Fruit fly (Drosophila melanogaster) whole organism, prepupa: ENCODE measurements around the gene Pif1.

Source experiments
- Blimp-1 ChIP-seq: fragments of 200-800 bp; sonication (Bioruptor generic); optimal IDR thresholded peaks from 3 replicates; lab custom pipeline; 2017; ENCODE audit warnings: missing biosample characterization, missing genetic modification characterization, mild to moderate bottlenecking, moderate library complexity, missing genetic modification reagents
- CG10631 ChIP-seq: fragments of 200-800 bp; sonication (Bioruptor generic); optimal IDR thresholded peaks from 2 replicates; lab custom pipeline; 2016; ENCODE audit warnings: missing biosample characterization, missing genetic modification characterization
- CG10669 ChIP-seq: fragments of 200-800 bp; sonication (Bioruptor generic); optimal IDR thresholded peaks from 3 replicates; lab custom pipeline; 2018; ENCODE audit warnings: missing biosample characterization, mild to moderate bottlenecking, missing genetic modification characterization, moderate library complexity
- CG11762 ChIP-seq: fragments of 200-800 bp; sonication (Bioruptor generic); optimal IDR thresholded peaks from 3 replicates; lab custom pipeline; 2016; ENCODE audit warnings: missing biosample characterization, missing genetic modification characterization; ENCODE audit not compliant: insufficient read depth
- CG11902 ChIP-seq: fragments of 200-800 bp; sonication (Bioruptor generic); optimal IDR thresholded peaks from 3 replicates; lab custom pipeline; 2016; ENCODE audit warnings: missing biosample characterization, missing genetic modification characterization
- CG15336 ChIP-seq: fragments of 200-800 bp; sonication (Bioruptor generic); IDR thresholded peaks from 2 replicates; pipeline ENCODE4 v1.3.6; 2022; ENCODE audit warnings: missing biosample characterization, missing genetic modification characterization
- CG1621 ChIP-seq: fragments of 200-800 bp; sonication (Bioruptor generic); optimal IDR thresholded peaks from 3 replicates; lab custom pipeline; 2018; ENCODE audit warnings: missing biosample characterization, mild to moderate bottlenecking, missing genetic modification characterization
- CG3032 ChIP-seq: fragments of 200-800 bp; optimal IDR thresholded peaks from 2 replicates; lab custom pipeline; 2019; ENCODE audit warnings: missing biosample characterization, mild to moderate bottlenecking, missing genetic modification characterization, moderate library complexity
- CG31627 ChIP-seq: fragments of 200-800 bp; sonication (Bioruptor generic); optimal IDR thresholded peaks from 3 replicates; lab custom pipeline; 2016; ENCODE audit warnings: missing biosample characterization, missing genetic modification characterization
- CG32006 ChIP-seq: fragments of 200-800 bp; sonication (Bioruptor generic); optimal IDR thresholded peaks from 3 replicates; lab custom pipeline; 2017; ENCODE audit warnings: missing biosample characterization, mild to moderate bottlenecking, missing genetic modification characterization
- CG34406 ChIP-seq: fragments of 200-800 bp; sonication (Bioruptor generic); optimal IDR thresholded peaks from 3 replicates; lab custom pipeline; 2016; ENCODE audit warnings: missing biosample characterization, missing genetic modification characterization
- CG3919 ChIP-seq: fragments of 200-800 bp; sonication (Bioruptor generic); optimal IDR thresholded peaks from 3 replicates; lab custom pipeline; 2016; ENCODE audit warnings: missing biosample characterization, missing genetic modification characterization
- CG4318 ChIP-seq: fragments of 200-800 bp; sonication (Bioruptor generic); optimal IDR thresholded peaks from 3 replicates; lab custom pipeline; 2017; ENCODE audit warnings: missing biosample characterization, mild to moderate bottlenecking, missing genetic modification characterization
- CG6792 ChIP-seq: fragments of 200-800 bp; sonication (Bioruptor generic); optimal IDR thresholded peaks from 3 replicates; lab custom pipeline; 2016; ENCODE audit warnings: missing biosample characterization, missing genetic modification characterization
- CG6808 ChIP-seq: fragments of 200-800 bp; sonication (Bioruptor generic); optimal IDR thresholded peaks from 3 replicates; lab custom pipeline; 2017; ENCODE audit warnings: missing biosample characterization, missing genetic modification characterization, mild to moderate bottlenecking, moderate library complexity, missing genetic modification reagents
- CG8119 ChIP-seq: fragments of 200-800 bp; sonication (Bioruptor generic); IDR thresholded peaks from 3 replicates; pipeline ENCODE4 v1.3.6; 2022; ENCODE audit warnings: missing biosample characterization, missing genetic modification characterization
- CG8319 ChIP-seq: fragments of 200-800 bp; sonication (Bioruptor generic); optimal IDR thresholded peaks from 3 replicates; lab custom pipeline; 2016; ENCODE audit warnings: missing biosample characterization, missing genetic modification characterization
- CG8632 ChIP-seq: fragments of 200-800 bp; sonication (Bioruptor generic); optimal IDR thresholded peaks from 3 replicates; lab custom pipeline; 2016; ENCODE audit warnings: missing biosample characterization, missing genetic modification characterization
- CG9139 ChIP-seq: fragments of 200-800 bp; sonication (Bioruptor generic); optimal IDR thresholded peaks from 3 replicates; lab custom pipeline; 2017; ENCODE audit warnings: missing biosample characterization, mild to moderate bottlenecking, missing genetic modification characterization
- Eip75B ChIP-seq: fragments of 200-800 bp; sonication (Bioruptor generic); optimal IDR thresholded peaks from 3 replicates; lab custom pipeline; 2016; ENCODE audit warnings: missing biosample characterization, missing genetic modification characterization
- Eip78C ChIP-seq: fragments of 200-800 bp; sonication (Bioruptor generic); peaks from one replicate; lab custom pipeline; 2016; ENCODE audit warnings: missing biosample characterization, missing genetic modification characterization
- Eip93F ChIP-seq: fragments of 200-800 bp; sonication (Bioruptor generic); optimal IDR thresholded peaks from 2 replicates; lab custom pipeline; 2016; ENCODE audit warnings: missing biosample characterization, mild to moderate bottlenecking, missing genetic modification characterization
- Ets96B ChIP-seq: fragments of 200-800 bp; optimal IDR thresholded peaks from 2 replicates; lab custom pipeline; 2019; ENCODE audit warnings: missing biosample characterization, mild to moderate bottlenecking, missing genetic modification characterization, moderate library complexity
- Gug ChIP-seq: fragments of 200-800 bp; sonication (Bioruptor generic); IDR thresholded peaks from 2 replicates; pipeline ENCODE4 v1.3.6; 2022; ENCODE audit warnings: missing biosample characterization, missing genetic modification characterization
- Hr38 ChIP-seq: sonication (Bioruptor generic); optimal IDR thresholded peaks from 2 replicates; lab custom pipeline; 2016; ENCODE audit warnings: missing biosample characterization, missing genetic modification characterization
- Hr39 ChIP-seq: fragments of 200-800 bp; sonication (Bioruptor generic); optimal IDR thresholded peaks from 2 replicates; lab custom pipeline; 2016; ENCODE audit warnings: missing biosample characterization, missing genetic modification characterization
- Hr4 ChIP-seq: fragments of 200-800 bp; sonication (Bioruptor generic); optimal IDR thresholded peaks from 3 replicates; lab custom pipeline; 2016; ENCODE audit warnings: missing biosample characterization, missing genetic modification characterization
- Lpt ChIP-seq: fragments of 200-800 bp; sonication (Bioruptor generic); optimal IDR thresholded peaks from 3 replicates; lab custom pipeline; 2016; ENCODE audit warnings: missing biosample characterization, missing genetic modification characterization
- Met ChIP-seq: fragments of 200-800 bp; sonication (Bioruptor generic); optimal IDR thresholded peaks from 3 replicates; lab custom pipeline; 2016; ENCODE audit warnings: missing biosample characterization, missing genetic modification characterization
- Smox ChIP-seq: fragments of 200-800 bp; sonication (Bioruptor generic); optimal IDR thresholded peaks from 3 replicates; lab custom pipeline; 2016; ENCODE audit warnings: missing biosample characterization, missing genetic modification characterization
- Sox102F ChIP-seq: fragments of 200-800 bp; sonication (Bioruptor generic); optimal IDR thresholded peaks from 2 replicates; lab custom pipeline; 2016; ENCODE audit warnings: missing biosample characterization, mild to moderate bottlenecking, missing genetic modification characterization
- Sox15 ChIP-seq: fragments of 200-800 bp; sonication (Bioruptor generic); optimal IDR thresholded peaks from 3 replicates; lab custom pipeline; 2016; ENCODE audit warnings: missing biosample characterization, missing genetic modification characterization
- achi ChIP-seq: fragments of 200-800 bp; sonication (Bioruptor generic); optimal IDR thresholded peaks from 3 replicates; lab custom pipeline; 2016; ENCODE audit warnings: missing biosample characterization, missing genetic modification characterization
- acj6 ChIP-seq: fragments of 200-800 bp; sonication (Bioruptor generic); optimal IDR thresholded peaks from 3 replicates; lab custom pipeline; 2016; ENCODE audit warnings: missing biosample characterization, missing genetic modification characterization
- cyc ChIP-seq: fragments of 200-800 bp; sonication (Bioruptor generic); optimal IDR thresholded peaks from 3 replicates; lab custom pipeline; 2016; ENCODE audit warnings: missing biosample characterization, missing genetic modification characterization
- dac ChIP-seq: fragments of 200-800 bp; sonication (Bioruptor generic); optimal IDR thresholded peaks from 2 replicates; lab custom pipeline; 2017; ENCODE audit warnings: missing biosample characterization, mild to moderate bottlenecking, missing genetic modification characterization
- dsx ChIP-seq: fragments of 200-800 bp; optimal IDR thresholded peaks from 3 replicates; lab custom pipeline; 2019; ENCODE audit warnings: missing biosample characterization, mild to moderate bottlenecking, missing genetic modification characterization, moderate library complexity; ENCODE audit not compliant: poor library complexity, severe bottlenecking
- eg ChIP-seq: fragments of 200-800 bp; sonication (Bioruptor generic); IDR thresholded peaks from 3 replicates; pipeline ENCODE4 v1.3.6; 2022; ENCODE audit warnings: missing biosample characterization, missing genetic modification characterization
- esn ChIP-seq: fragments of 200-800 bp; sonication (Bioruptor generic); optimal IDR thresholded peaks from 2 replicates; lab custom pipeline; 2016; ENCODE audit warnings: missing biosample characterization, mild to moderate bottlenecking, missing genetic modification characterization, moderate library complexity
- fd59A ChIP-seq: fragments of 200-800 bp; sonication (Bioruptor generic); optimal IDR thresholded peaks from 2 replicates; lab custom pipeline; 2017; ENCODE audit warnings: missing biosample characterization, mild to moderate bottlenecking, missing genetic modification characterization, missing genetic modification reagents
- fd85E ChIP-seq: fragments of 200-800 bp; sonication (Bioruptor generic); optimal IDR thresholded peaks from 3 replicates; lab custom pipeline; 2016; ENCODE audit warnings: missing biosample characterization, missing genetic modification characterization
- fkh ChIP-seq: fragments of 200-800 bp; sonication (Bioruptor generic); optimal IDR thresholded peaks from 3 replicates; lab custom pipeline; 2017; ENCODE audit warnings: missing biosample characterization, mild to moderate bottlenecking, missing genetic modification characterization, moderate library complexity
- lz ChIP-seq: fragments of 200-800 bp; sonication (Bioruptor generic); optimal IDR thresholded peaks from 3 replicates; lab custom pipeline; 2016; ENCODE audit warnings: missing biosample characterization, missing genetic modification characterization
- net ChIP-seq: fragments of 200-800 bp; sonication (Bioruptor generic); optimal IDR thresholded peaks from 3 replicates; lab custom pipeline; 2016; ENCODE audit warnings: missing biosample characterization, missing genetic modification characterization
- salr ChIP-seq, 2 experiments: fragments of 200-800 bp; sonication (Bioruptor generic); optimal IDR thresholded peaks; 3 replicates each; lab custom pipeline; 2016 to 2018; ENCODE audit warnings: missing biosample characterization in 2 of 2, missing genetic modification characterization in 2 of 2, mild to moderate bottlenecking in 1 of 2
- svp ChIP-seq: fragments of 200-800 bp; sonication (Bioruptor generic); peaks from one replicate; lab custom pipeline; 2016; ENCODE audit warnings: missing biosample characterization, missing genetic modification characterization
- topi ChIP-seq: fragments of 200-800 bp; sonication (Bioruptor generic); optimal IDR thresholded peaks from 3 replicates; lab custom pipeline; 2016; ENCODE audit warnings: missing biosample characterization, missing genetic modification characterization
- vri ChIP-seq: fragments of 200-800 bp; sonication (Bioruptor generic); optimal IDR thresholded peaks from 3 replicates; lab custom pipeline; 2016; ENCODE audit warnings: missing biosample characterization, mild to moderate bottlenecking, missing genetic modification characterization

Gene Pif1

DNA sequence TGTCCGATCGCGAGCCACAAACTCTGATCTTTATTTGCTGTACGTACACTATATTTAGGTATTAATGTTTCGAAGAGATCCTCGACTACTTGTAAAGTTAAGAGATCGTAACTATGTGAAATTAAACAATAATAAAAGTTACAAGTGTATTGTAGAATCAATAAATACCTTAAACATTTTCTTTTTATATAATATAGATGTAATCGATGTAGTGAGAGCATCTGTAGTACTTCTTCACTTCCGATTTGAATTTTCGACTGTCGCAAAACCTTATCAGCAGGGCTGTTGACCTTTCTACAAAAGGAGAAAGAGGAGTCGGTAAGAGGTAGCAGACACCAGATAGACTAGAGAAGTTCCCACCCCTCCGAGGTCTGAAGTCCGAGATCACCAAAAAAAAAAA is 5.4 kb upstream of the Pif1 start (continued):
- no peak for TF ChIP-seq CG9139 (GFP tag; lab: Kevin White, UChicago)
- peak; percentile 18 for TF ChIP-seq CG31627 (GFP tag; lab: Kevin White, UChicago)
- no peak for TF ChIP-seq Lpt
- TF ChIP-seq Met (GFP tag; lab: Kevin White, UChicago) = no peak
- no peak for TF ChIP-seq Gug (GFP tag; lab: Robert Waterston, UW)
- no peak for TF ChIP-seq fd59A (GFP tag; lab: Kevin White, UChicago)
- TF ChIP-seq CG10631 (GFP tag; lab: Kevin White, UChicago) = no peak
- peak; percentile 56 for TF ChIP-seq esn (GFP tag; lab: Kevin White, UChicago)
- TF ChIP-seq dac = no peak
- TF ChIP-seq CG11762 (GFP tag; lab: Kevin White, UChicago) = no peak
- no peak for TF ChIP-seq CG34406 (GFP tag; lab: Kevin White, UChicago)
- TF ChIP-seq acj6 (GFP tag; lab: Kevin White, UChicago) = peak; percentile 2
- TF ChIP-seq Smox (GFP tag; lab: Kevin White, UChicago) = no peak
- TF ChIP-seq fkh (GFP tag; lab: Kevin White, UChicago) = no peak
- TF ChIP-seq CG11902 (GFP tag; lab: Kevin White, UChicago) = no peak
- TF ChIP-seq Eip78C (GFP tag; lab: Kevin White, UChicago) = peak; percentile 81
- TF ChIP-seq CG3919 = no peak
- peak; percentile 99 for TF ChIP-seq svp
- TF ChIP-seq achi (GFP tag; lab: Kevin White, UChicago) = no peak
- TF ChIP-seq CG6792 (GFP tag; lab: Kevin White, UChicago) = no peak
- TF ChIP-seq CG8119 (GFP tag; lab: Robert Waterston, UW) = no peak
- TF ChIP-seq CG8319 (GFP tag; lab: Kevin White, UChicago) = no peak
- no peak for TF ChIP-seq CG32006 (GFP tag; lab: Kevin White, UChicago)
- no peak for TF ChIP-seq net (GFP tag; lab: Kevin White, UChicago)
- TF ChIP-seq Sox102F (GFP tag; lab: Kevin White, UChicago) = no peak
- no peak for TF ChIP-seq CG15336 (GFP tag; lab: Robert Waterston, UW)

DNA sequence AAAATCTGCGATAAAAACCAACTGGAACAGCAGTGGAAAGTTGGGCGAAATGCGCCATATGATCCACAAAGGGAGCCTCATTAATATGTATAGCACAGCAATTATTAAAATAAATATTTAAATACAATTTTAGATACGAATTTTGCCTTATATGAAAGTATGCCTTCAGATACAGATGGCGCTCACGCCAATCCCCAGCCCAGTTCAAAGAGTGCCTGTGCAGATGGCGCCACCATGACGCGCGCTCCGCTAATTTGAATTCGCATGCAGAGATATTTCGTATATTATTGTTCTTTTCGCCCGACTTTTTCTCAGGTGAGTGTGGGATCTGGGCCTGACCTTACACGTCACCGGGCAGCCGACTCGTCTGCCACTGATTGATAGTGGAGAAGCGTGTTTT is 2.4 kb upstream of the Pif1 start, which contains the start of gene Pgant4:
Gene Pgant4 (plus strand): TSS at position 362 of the 400 bp plus-strand sequence.
- TF ChIP-seq CG8119 (GFP tag; lab: Robert Waterston, UW) (no peak), CG3919 (no peak), Smox (GFP tag; lab: Kevin White, UChicago) (no peak), topi (peak; percentile 15), achi (GFP tag; lab: Kevin White, UChicago) (no peak), Ets96B (tag; lab: Kevin White, UChicago) (no peak), CG34406 (GFP tag; lab: Kevin White, UChicago) (no peak), salr (GFP tag; optimal IDR thresholded peaks at IDR 0.05; lab: Kevin White, UChicago) (peak in 1 of 2 experiments; percentile 2), Sox102F (GFP tag; lab: Kevin White, UChicago) (no peak), lz (GFP tag; lab: Kevin White, UChicago) (peak; percentile 60), CG1621 (tag; lab: Kevin White, UChicago) (no peak), Sox15 (GFP tag; lab: Kevin White, UChicago) (no peak), acj6 (GFP tag; lab: Kevin White, UChicago) (no peak), fd59A (GFP tag; lab: Kevin White, UChicago) (no peak), fd85E (GFP tag; lab: Kevin White, UChicago) (no peak), vri (no peak), CG3032 (tag; lab: Kevin White, UChicago) (peak; percentile 2), CG6792 (GFP tag; lab: Kevin White, UChicago) (peak; percentile 13), Hr39 (GFP tag; lab: Kevin White, UChicago) (peak; percentile 41), CG10669 (GFP tag; lab: Kevin White, UChicago) (no peak), dsx (no peak), CG6808 (GFP tag; lab: Kevin White, UChicago) (no peak), CG11902 (GFP tag; lab: Kevin White, UChicago) (no peak), eg (GFP tag; lab: Robert Waterston, UW) (no peak), fkh (GFP tag; lab: Kevin White, UChicago) (no peak), Blimp-1 (GFP tag; lab: Kevin White, UChicago) (no peak), CG8319 (GFP tag; lab: Kevin White, UChicago) (no peak), Hr38 (GFP tag; lab: Kevin White, UChicago) (no peak), CG4318 (no peak), Eip75B (GFP tag; lab: Kevin White, UChicago) (no peak), cyc (GFP tag; lab: Kevin White, UChicago) (peak; percentile 63), CG9139 (GFP tag; lab: Kevin White, UChicago) (no peak), esn (GFP tag; lab: Kevin White, UChicago) (peak; percentile 57), CG31627 (GFP tag; lab: Kevin White, UChicago) (peak; percentile 58), CG8632 (GFP tag; lab: Kevin White, UChicago) (no peak), Eip78C (GFP tag; lab: Kevin White, UChicago) (no peak), dac (no peak), Hr4 (GFP tag; lab: Kevin White, UChicago) (no peak), Eip93F (GFP tag; lab: Kevin White, UChicago) (no peak)
